Fruit fly (Drosophila melanogaster) Kc167 (cell line): ENCODE data around the gene CG40298.
"Not testable (repeated sequence)": the region's sequence is repeated elsewhere in the genome, so short reads cannot be mapped to it uniquely, and the experiment has no call there.

Experiments
- Myc ChIP-seq: fragments of >200 bp; optimal IDR thresholded peaks from 2 replicates; lab custom pipeline; 2017; ENCODE audit warnings: missing external identifiers
- Sin3A ChIP-seq: fragments of >200 bp; optimal IDR thresholded peaks from 2 replicates; lab custom pipeline; 2018; ENCODE audit warnings: missing external identifiers
- h ChIP-seq: fragments of >200 bp; optimal IDR thresholded peaks from 3 replicates; lab custom pipeline; 2018; ENCODE audit warnings: missing external identifiers
- insv ChIP-seq: fragments of >200 bp; optimal IDR thresholded peaks from 3 replicates; lab custom pipeline; 2018; ENCODE audit warnings: missing external identifiers
- psq ChIP-seq: fragments of >200 bp; optimal IDR thresholded peaks from 2 replicates; lab custom pipeline; 2017; ENCODE audit warnings: missing external identifiers
- ttk ChIP-seq: sonication (Bioruptor generic); optimal IDR thresholded peaks from 2 replicates; lab custom pipeline; 2017; ENCODE audit warnings: missing external identifiers

CG40298 gene

DNA sequence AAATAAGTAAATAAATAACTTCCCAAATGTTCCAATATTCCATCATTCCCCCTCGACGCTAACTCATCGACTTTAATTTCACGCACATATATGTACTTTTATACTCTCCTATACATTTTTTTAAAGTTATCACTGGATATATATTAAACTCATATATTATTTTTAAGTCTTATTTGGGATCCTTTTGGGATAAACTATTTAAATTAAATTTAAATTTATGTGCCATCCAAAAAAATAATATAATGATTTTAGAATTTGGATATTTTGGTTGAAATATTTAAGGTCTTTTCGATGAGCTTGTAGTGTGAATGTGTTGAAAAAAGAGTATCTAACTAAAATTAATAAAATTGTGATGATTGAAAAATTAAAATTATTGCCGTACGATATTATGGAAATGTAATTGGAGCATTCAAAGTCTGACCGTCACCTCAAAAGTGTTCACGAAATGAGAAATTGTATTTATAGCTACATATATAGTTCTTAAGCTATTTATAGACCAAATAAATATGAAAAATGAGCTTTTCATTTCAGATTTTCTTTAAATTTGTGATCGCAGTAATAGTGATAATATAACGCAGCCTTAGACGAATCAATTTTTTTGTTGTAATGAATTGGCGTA is at the start of gene CG40298:
TSS of gene CG40298 (plus strand) at position 569 of the 619 bp plus-strand sequence.
- TF ChIP-seq Myc (lab: Kevin White, UChicago) (no peak), Sin3A (no peak), ttk (lab: Kevin White, UChicago) (no peak), psq (lab: Kevin White, UChicago) (no peak), h (lab: Kevin White, UChicago) (no peak), insv (no peak)

DNA sequence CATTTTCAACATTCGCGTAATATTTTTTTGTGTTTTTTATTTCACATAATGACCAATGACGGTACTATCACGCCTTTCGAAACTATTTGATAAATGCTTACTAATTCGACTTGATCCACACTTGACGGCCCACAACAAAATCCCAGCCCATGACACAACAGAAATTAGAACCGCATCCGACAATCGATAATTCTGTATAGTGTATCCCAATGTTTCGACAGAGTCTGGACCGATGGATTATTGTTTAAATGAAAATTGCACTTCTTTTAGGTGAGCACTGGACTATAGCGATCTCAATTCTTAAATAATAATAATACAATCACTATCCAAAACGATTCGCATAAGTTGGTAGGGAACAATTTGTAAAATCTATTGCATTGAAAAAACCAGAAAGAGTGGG is 40.5 kb upstream of the CG40298 start:
- TF ChIP-seq Myc (lab: Kevin White, UChicago) (no peak), psq (lab: Kevin White, UChicago) (no peak), h (lab: Kevin White, UChicago) (no peak), Sin3A (no peak), insv (no peak)

DNA sequence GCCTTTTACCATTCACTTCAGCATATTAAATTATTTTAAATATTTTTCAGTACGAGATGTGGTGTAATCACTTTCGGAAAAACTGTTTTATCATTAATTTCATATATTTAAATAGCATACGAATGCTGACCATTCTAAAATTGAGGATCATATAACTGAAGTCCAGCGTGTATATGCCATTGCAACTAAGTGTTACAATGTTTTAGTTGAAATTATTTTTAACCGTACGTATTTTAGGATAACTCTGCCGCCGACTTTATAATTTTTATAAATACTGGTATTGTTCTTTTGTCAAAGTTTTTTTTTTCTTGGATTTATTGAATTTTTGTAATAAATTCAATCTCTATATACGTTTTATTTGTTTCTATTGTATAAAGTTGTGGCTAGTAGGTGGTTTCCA is 36.8 kb upstream of the CG40298 start:
- no peak for TF ChIP-seq psq (lab: Kevin White, UChicago)
- no peak for TF ChIP-seq h (lab: Kevin White, UChicago)
- TF ChIP-seq Myc (lab: Kevin White, UChicago) = no peak
- no peak for TF ChIP-seq insv
- TF ChIP-seq ttk (lab: Kevin White, UChicago) = no peak
- TF ChIP-seq Sin3A = no peak

DNA sequence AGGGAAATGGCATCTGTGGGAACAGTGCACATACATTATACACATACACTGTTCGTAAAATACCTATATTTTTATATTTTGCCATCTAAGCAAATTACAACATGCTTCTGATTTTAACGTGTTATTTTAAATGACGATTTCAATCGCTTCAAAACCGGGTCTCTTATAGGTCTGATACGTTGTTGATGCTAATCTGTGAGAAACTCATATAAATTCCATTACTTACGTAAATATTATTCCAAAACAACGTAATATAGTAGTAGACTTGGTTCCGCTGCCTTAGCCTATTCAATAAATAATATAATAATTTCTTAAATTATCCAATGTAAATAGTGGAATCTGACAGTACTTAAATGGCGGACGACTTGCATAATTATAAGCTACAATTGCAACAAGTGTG is 11.9 kb upstream of the CG40298 start, which contains the start of gene Spf30:
TSS of gene Spf30 (plus strand) at position 252 of the 400 bp plus-strand sequence.
- TF ChIP-seq psq (lab: Kevin White, UChicago) (no peak), h (lab: Kevin White, UChicago) (no peak), insv (no peak), Myc (lab: Kevin White, UChicago) (no peak), ttk (lab: Kevin White, UChicago) (no peak)

DNA sequence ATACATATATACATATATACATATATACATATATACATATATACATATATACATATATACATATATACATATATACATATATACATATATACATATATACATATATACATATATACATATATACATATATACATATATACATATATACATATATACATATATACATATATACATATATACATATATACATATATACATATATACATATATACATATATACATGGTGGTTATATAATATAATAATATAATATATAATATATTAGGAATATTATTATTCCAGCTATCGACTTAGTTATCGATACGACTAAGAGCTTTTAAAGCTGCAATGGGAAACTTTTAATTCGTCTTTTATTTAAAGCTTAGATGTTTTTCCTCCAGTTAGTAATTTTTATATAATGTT is 11.0 kb downstream of the CG40298 start, which contains the start of gene CG17698:
TSS of gene CG17698 (plus strand) at position 301 of the 400 bp plus-strand sequence.
- TF ChIP-seq h, ttk, Myc (lab: Kevin White, UChicago): not testable (repeated sequence)

DNA sequence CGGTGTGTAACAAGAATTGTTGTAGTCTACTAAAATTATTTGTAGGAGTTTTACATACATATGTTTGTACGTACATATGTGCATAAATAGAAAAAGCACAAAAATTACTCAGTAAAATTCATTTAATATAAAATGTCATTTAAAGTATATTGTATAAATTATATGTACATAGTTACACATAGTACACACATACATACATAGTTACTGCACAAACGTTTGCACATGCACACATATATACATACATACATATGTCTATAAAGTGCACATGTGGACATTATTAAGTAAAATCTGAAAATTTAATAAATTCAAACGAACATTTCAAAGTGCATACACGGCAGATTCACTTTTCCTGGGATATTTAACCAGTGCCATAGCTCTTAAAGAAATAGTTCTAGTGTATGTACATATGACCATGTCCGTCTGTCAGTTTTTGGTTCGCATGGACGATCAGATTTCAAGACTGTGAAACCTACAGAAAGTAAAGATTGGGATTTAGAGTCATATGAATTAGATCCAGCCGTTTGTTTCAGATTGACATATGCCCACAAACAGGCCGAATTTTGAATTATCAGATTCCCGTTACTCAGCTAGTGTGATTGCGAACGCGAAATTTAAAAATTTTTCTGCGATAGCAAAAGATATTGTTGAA is 11.7 kb downstream of the CG40298 start:
- TF ChIP-seq Myc (lab: Kevin White, UChicago) (no peak), h (lab: Kevin White, UChicago) (no peak), ttk (lab: Kevin White, UChicago) (no peak)
